Worm (Caenorhabditis elegans) whole organism, early embryonic: Measurements from ENCODE around the gene miz-1.

ENCODE experiments used
- B0310.2 ChIP-seq: sonication (generic microtip); optimal IDR thresholded peaks from 2 replicates; lab custom pipeline; 2016; ENCODE audit warnings: mild to moderate bottlenecking, missing genetic modification characterization, missing compliant biosample characterization
- F13C5.2 ChIP-seq: sonication (generic microtip); optimal IDR thresholded peaks from 2 replicates; lab custom pipeline; 2017; ENCODE audit warnings: mild to moderate bottlenecking, missing genetic modification characterization, inconsistent platforms, missing compliant biosample characterization
- aly-1 ChIP-seq: sonication (generic microtip); optimal IDR thresholded peaks from 2 replicates; lab custom pipeline; 2016; ENCODE audit warnings: missing genetic modification characterization, missing compliant biosample characterization
- ama-1 ChIP-seq: fragments of 150-350 bp; optimal IDR thresholded peaks from 2 replicates; lab custom pipeline; 2014
- ceh-36 ChIP-seq: sonication (generic microtip); optimal IDR thresholded peaks from 2 replicates; lab custom pipeline; 2016; ENCODE audit warnings: missing genetic modification characterization, inconsistent platforms, missing compliant biosample characterization
- flt-1 ChIP-seq: fragments of 200-800 bp; sonication (Bioruptor generic); IDR thresholded peaks from 2 replicates; pipeline ENCODE4 v1.3.6; 2022; ENCODE audit warnings: missing genetic modification characterization, missing compliant biosample characterization
- hmbx-1 ChIP-seq: sonication (generic microtip); optimal IDR thresholded peaks from 2 replicates; lab custom pipeline; 2016; ENCODE audit warnings: mild to moderate bottlenecking, missing genetic modification characterization, missing compliant biosample characterization
- hnd-1 ChIP-seq: sonication (generic microtip); optimal IDR thresholded peaks from 2 replicates; lab custom pipeline; 2016; ENCODE audit warnings: missing genetic modification characterization, missing compliant biosample characterization
- pes-1 ChIP-seq: fragments of 200-800 bp; sonication (Bioruptor generic); IDR thresholded peaks from 2 replicates; pipeline ENCODE4 v1.3.6; 2022; ENCODE audit warnings: missing genetic modification reagents, missing genetic modification characterization, missing compliant biosample characterization
- scrt-1 ChIP-seq: fragments of 200-800 bp; sonication (Bioruptor generic); IDR thresholded peaks from 2 replicates; pipeline ENCODE4 v1.3.6; 2022; ENCODE audit warnings: missing genetic modification characterization, missing compliant biosample characterization
- sea-1 ChIP-seq: fragments of 200-800 bp; sonication (Bioruptor generic); conservative IDR thresholded peaks from 2 replicates; pipeline ENCODE4 v1.3.6; 2022; ENCODE audit warnings: missing genetic modification characterization, missing compliant biosample characterization
- tbx-11 ChIP-seq: fragments of 200-800 bp; sonication (Bioruptor generic); IDR thresholded peaks from 2 replicates; pipeline ENCODE4 v1.3.6; 2022; ENCODE audit warnings: missing genetic modification characterization, missing compliant biosample characterization
- tbx-37 ChIP-seq: fragments of 200-800 bp; sonication (Bioruptor generic); conservative IDR thresholded peaks from 2 replicates; pipeline ENCODE4 v1.3.6; 2022; ENCODE audit warnings: missing genetic modification reagents, missing genetic modification characterization, missing compliant biosample characterization
- tra-4 ChIP-seq: sonication (generic microtip); optimal IDR thresholded peaks from 2 replicates; lab custom pipeline; 2017; ENCODE audit warnings: missing genetic modification characterization, missing compliant biosample characterization

DNA sequence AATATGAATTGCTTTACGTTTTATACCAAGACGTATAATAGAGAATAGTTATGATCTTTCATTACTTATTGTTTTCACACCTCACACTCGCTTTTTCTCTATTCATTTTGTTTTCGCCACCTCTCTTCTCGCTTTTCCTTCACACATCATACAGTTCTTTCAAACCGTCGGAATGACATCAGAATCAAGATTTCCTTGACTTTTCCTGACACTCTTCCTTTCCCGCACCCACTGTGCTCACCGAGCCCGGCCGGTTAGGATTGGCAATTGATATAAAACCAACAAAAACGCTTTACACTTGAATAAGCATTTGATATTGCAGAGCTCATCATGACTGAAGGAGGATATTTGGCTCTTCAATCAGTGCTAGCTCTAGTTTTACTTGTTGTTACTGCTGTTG, 12.8 kb upstream of the miz-1 start, which contains the start of gene zipt-2.1:
- TF ChIP-seq ama-1 (lab: Kevin White, UChicago) (no peak), hmbx-1 (no peak), F13C5.2 (tag; lab: Kevin White, UChicago) (no peak), pes-1 (GFP tag; lab: Robert Waterston, UW) (no peak), B0310.2 (no peak), flt-1 (no peak), hnd-1 (tag; lab: Kevin White, UChicago) (no peak), sea-1 (GFP tag; lab: Robert Waterston, UW) (no peak), scrt-1 (GFP tag; lab: Robert Waterston, UW) (no peak), tbx-37 (no peak), aly-1 (tag; lab: Kevin White, UChicago) (no peak), ceh-36 (no peak), tra-4 (tag; lab: Kevin White, UChicago) (no peak), tbx-11 (GFP tag; lab: Robert Waterston, UW) (no peak)
